Fruit fly (Drosophila melanogaster): ENCODE data around the gene CG11983.
A peak's percentile ranks its signal among the peaks of the same experiment; 100 is the strongest.

Gene CG11983

dm6 chr3R:9038652-9039051 is 30.5 kb downstream of the CG11983 start, which contains the start of gene hyx (continued):
- TF ChIP-seq inv (GFP tag; IDR thresholded peaks at IDR 0.05; ENCODE audit: partially characterized antibody) (peak; percentile 60), Mrtf (GFP tag; IDR thresholded peaks at IDR 0.05) (no peak), CG17361 (GFP tag; IDR thresholded peaks at IDR 0.05) (0 out of 3 replicates have a peak, but pooled peaks have one; percentile 15), scrt (GFP tag; optimal IDR thresholded peaks at IDR 0.05) (peak; percentile 43), luna (GFP tag; optimal IDR thresholded peaks at IDR 0.05) (no peak), CG10979 (tag; optimal IDR thresholded peaks at IDR 0.05) (peak; percentile 26), slbo (GFP tag; IDR thresholded peaks at IDR 0.05) (peak; percentile 62; the same call in 1 of the 2 replicates), CG6272 (GFP tag; IDR thresholded peaks at IDR 0.05) (no peak), cas (GFP tag; IDR thresholded peaks at IDR 0.05) (0 out of 2 replicates have a peak, but pooled peaks have one; percentile 27), esg (GFP tag; conservative IDR thresholded peaks at IDR 0.05) (no peak), Side (GFP tag; optimal IDR thresholded peaks at IDR 0.05) (peak; percentile 27), CG10147 (GFP tag; optimal IDR thresholded peaks at IDR 0.05) (peak; percentile 20), D (optimal IDR thresholded peaks at IDR 0.05) (no peak), D (GFP tag; optimal IDR thresholded peaks at IDR 0.05) (no peak), tin (GFP tag; optimal IDR thresholded peaks at IDR 0.05) (peak; percentile 47), HLH54F (GFP tag; optimal IDR thresholded peaks at IDR 0.05) (peak; percentile 13), gcm (GFP tag; optimal IDR thresholded peaks at IDR 0.05) (peak; percentile 3), CG12219 (GFP tag; optimal IDR thresholded peaks at IDR 0.05) (peak; percentile 29), CG7928 (GFP tag; optimal IDR thresholded peaks at IDR 0.05) (no peak), CG15011 (GFP tag; optimal IDR thresholded peaks at IDR 0.05) (no peak), zf30C (GFP tag; optimal IDR thresholded peaks at IDR 0.05) (no peak), CG4617 (GFP tag; optimal IDR thresholded peaks at IDR 0.05; ENCODE audit: borderline replicate concordance) (no peak), dysf (GFP tag; IDR thresholded peaks at IDR 0.05) (0 out of 3 replicates have a peak, but pooled peaks have one; percentile 28), D19B (GFP tag; optimal IDR thresholded peaks at IDR 0.05) (no peak), sna (GFP tag; IDR thresholded peaks at IDR 0.05; ENCODE audit: partially characterized antibody) (peak; percentile 85), Gsc (GFP tag; IDR thresholded peaks at IDR 0.05) (no peak), ttk (GFP tag; IDR thresholded peaks at IDR 0.05) (peak; percentile 29; the same call in 1 of the 2 replicates), en (GFP tag; optimal IDR thresholded peaks at IDR 0.05) (no peak), Med (GFP tag) (peak; percentile 92), CG8359 (GFP tag; optimal IDR thresholded peaks at IDR 0.05; ENCODE audit: borderline replicate concordance) (no peak), CG1602 (GFP tag; optimal IDR thresholded peaks at IDR 0.05) (no peak), CG11456 (GFP tag; IDR thresholded peaks at IDR 0.05) (peak; percentile 40; the same call in 2 of the 3 replicates), salm (tag; optimal IDR thresholded peaks at IDR 0.05) (no peak), Mad (GFP tag; optimal IDR thresholded peaks at IDR 0.05) (no peak), CG14441 (GFP tag; IDR thresholded peaks at IDR 0.05) (0 out of 2 replicates have a peak, but pooled peaks have one; percentile 29), MBD-R2 (GFP tag; IDR thresholded peaks at IDR 0.05) (peak; percentile 69), Dip2 (GFP tag; IDR thresholded peaks at IDR 0.05) (no peak), yki (optimal IDR thresholded peaks at IDR 0.05) (no peak), tap (tag; optimal IDR thresholded peaks at IDR 0.05) (peak; percentile 30), ase (GFP tag; IDR thresholded peaks at IDR 0.05) (0 out of 3 replicates have a peak, but pooled peaks have one; percentile 23), CG1647 (GFP tag; optimal IDR thresholded peaks at IDR 0.05) (peak; percentile 36), CG2889 (GFP tag; IDR thresholded peaks at IDR 0.05) (no peak), pita (GFP tag; optimal IDR thresholded peaks at IDR 0.05) (no peak), exex (tag; optimal IDR thresholded peaks at IDR 0.05) (no peak), amos (GFP tag; IDR thresholded peaks at IDR 0.05; ENCODE audit: partially characterized antibody) (peak; percentile 78), fd96Cb (tag; optimal IDR thresholded peaks at IDR 0.05) (no peak), CG18011 (GFP tag; optimal IDR thresholded peaks at IDR 0.05) (peak; percentile 31), ken (GFP tag; IDR thresholded peaks at IDR 0.05) (0 out of 3 replicates have a peak, but pooled peaks have one; percentile 24), Abd-B (GFP tag; optimal IDR thresholded peaks at IDR 0.05) (no peak), Meics (GFP tag; optimal IDR thresholded peaks at IDR 0.05) (peak; percentile 36), MESR4 (GFP tag; optimal IDR thresholded peaks at IDR 0.05) (no peak)

Measured in whole organism, embryonic.